Worm (Caenorhabditis elegans): ENCODE results near the gene suex-1.

ce11 chrII:5517643-5518042 is 19.6 kb upstream of the suex-1 start, which contains the start of gene ZK177.9:
- TF ChIP-seq lsy-12 (tag; optimal IDR thresholded peaks at IDR 0.05) (no peak), jun-1 (tag; optimal IDR thresholded peaks at IDR 0.05) (no peak)

Measured in whole organism, L3 larva.